Worm (Caenorhabditis elegans): ENCODE data around the gene spig-7.

The spig-7 gene

DNA sequence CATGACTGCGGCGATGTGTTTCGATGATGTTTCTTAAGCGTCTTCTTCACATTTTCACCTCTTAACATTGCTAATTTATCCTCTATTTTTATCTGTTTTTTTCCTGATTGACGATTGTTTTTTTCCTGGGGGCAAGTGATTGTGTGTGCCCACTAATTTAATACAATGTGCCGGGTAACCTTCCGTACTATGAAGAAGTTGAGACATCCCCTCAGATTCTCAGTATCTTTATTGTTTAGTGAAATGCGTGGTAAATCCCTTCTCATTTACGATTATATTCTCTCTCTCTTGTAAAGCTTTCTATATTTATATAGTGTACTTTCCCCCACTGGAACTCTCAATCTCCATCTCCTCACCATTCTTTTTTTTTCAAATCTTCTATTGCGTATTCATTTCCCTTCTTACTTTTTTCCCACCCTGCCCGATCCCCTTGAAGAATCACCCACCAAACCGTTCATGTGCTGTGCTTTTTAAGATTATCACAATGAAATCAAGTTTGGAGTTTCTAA is 18.2 kb upstream of the spig-7 start (continued):
- no peak for TF ChIP-seq lin-40 (tag; optimal IDR thresholded peaks at IDR 0.05)
- TF ChIP-seq tbp1 (GFP tag; optimal IDR thresholded peaks at IDR 0.05), result peak; percentile 23
- no peak for TF ChIP-seq ccch-3 (GFP tag; optimal IDR thresholded peaks at IDR 0.05)
- no peak for TF ChIP-seq rpc-1 (optimal IDR thresholded peaks at IDR 0.05)
- no peak for TF ChIP-seq rpc-1 (tag; optimal IDR thresholded peaks at IDR 0.05)
- TF ChIP-seq xnd-1 (tag; optimal IDR thresholded peaks at IDR 0.05), result no peak
- TF ChIP-seq unc-62 (GFP tag; optimal IDR thresholded peaks at IDR 0.05), result no peak
- no peak for TF ChIP-seq somi-1 (GFP tag; optimal IDR thresholded peaks at IDR 0.05)
- no peak for TF ChIP-seq egl-44 (GFP tag; IDR thresholded peaks at IDR 0.05)
- no peak for TF ChIP-seq nfyb-1 (GFP tag; IDR thresholded peaks at IDR 0.05)
- TF ChIP-seq ceh-100 (GFP tag; IDR thresholded peaks at IDR 0.05), result no peak
- no peak for TF ChIP-seq gei-17 (GFP tag; optimal IDR thresholded peaks at IDR 0.05)
- TF ChIP-seq nhr-80 (tag; optimal IDR thresholded peaks at IDR 0.05), result no peak
- TF ChIP-seq hmg-1.2 (GFP tag; IDR thresholded peaks at IDR 0.05), result no peak
- no peak for TF ChIP-seq let-607 (tag; optimal IDR thresholded peaks at IDR 0.05)
- TF ChIP-seq lin-35 (GFP tag; optimal IDR thresholded peaks at IDR 0.05), result peak in 1 of 3 experiments; percentile 26
- TF ChIP-seq ztf-25 (GFP tag; IDR thresholded peaks at IDR 0.05), result peak; percentile 59; the same call in 1 of the 2 replicates
- peak; percentile 71 for TF ChIP-seq athp-1 (tag; optimal IDR thresholded peaks at IDR 0.05)
- TF ChIP-seq ztf-22 (GFP tag; optimal IDR thresholded peaks at IDR 0.05), result no peak
- TF ChIP-seq F49E8.2 (tag; optimal IDR thresholded peaks at IDR 0.05; ENCODE audit: insufficient read depth), result peak; percentile 69
- TF ChIP-seq cebp-2 (GFP tag; IDR thresholded peaks at IDR 0.05), result no peak
- TF ChIP-seq die-1 (tag; optimal IDR thresholded peaks at IDR 0.05), result no peak
- no peak for TF ChIP-seq F37B4.10 (GFP tag; IDR thresholded peaks at IDR 0.05)
- peak; percentile 6 for TF ChIP-seq ztf-18 (tag; optimal IDR thresholded peaks at IDR 0.05)
- TF ChIP-seq F57C9.4 (tag; optimal IDR thresholded peaks at IDR 0.05), result no peak
- no peak for TF ChIP-seq B0261.1 (tag; optimal IDR thresholded peaks at IDR 0.05)
- no peak for TF ChIP-seq dpff-1 (tag; optimal IDR thresholded peaks at IDR 0.05)
- no peak for TF ChIP-seq aptf-3 (GFP tag; IDR thresholded peaks at IDR 0.05)
- no peak for TF ChIP-seq hlh-12 (tag; optimal IDR thresholded peaks at IDR 0.05)
- 0 out of 2 replicates have a peak, but pooled peaks have one; percentile 2 for TF ChIP-seq F39B2.1 (GFP tag; IDR thresholded peaks at IDR 0.05)
- no peak for TF ChIP-seq mxl-1 (tag; optimal IDR thresholded peaks at IDR 0.05)
- TF ChIP-seq B0336.3 (GFP tag; IDR thresholded peaks at IDR 0.05), result no peak
- TF ChIP-seq let-526 (GFP tag; IDR thresholded peaks at IDR 0.05), result no peak
- TF ChIP-seq ztf-3 (GFP tag; optimal IDR thresholded peaks at IDR 0.05), result no peak
- no peak for TF ChIP-seq ceh-91 (GFP tag; IDR thresholded peaks at IDR 0.05)
- no peak for TF ChIP-seq attf-5 (GFP tag; optimal IDR thresholded peaks at IDR 0.05)
- TF ChIP-seq ceh-40 (GFP tag; IDR thresholded peaks at IDR 0.05), result no peak
- no peak for TF ChIP-seq mel-28 (tag; optimal IDR thresholded peaks at IDR 0.05; ENCODE audit: borderline replicate concordance)
- no peak for TF ChIP-seq ZK185.1 (tag; optimal IDR thresholded peaks at IDR 0.05; ENCODE audit: poor library complexity, severe bottlenecking)
- TF ChIP-seq T26A5.8 (tag; optimal IDR thresholded peaks at IDR 0.05), result no peak
- no peak for TF ChIP-seq nhr-27 (tag; optimal IDR thresholded peaks at IDR 0.05)
- no peak for TF ChIP-seq hmg-20 (GFP tag; IDR thresholded peaks at IDR 0.05)
- no peak for TF ChIP-seq ceh-58 (GFP tag; IDR thresholded peaks at IDR 0.05)
- no peak for TF ChIP-seq ztf-28 (GFP tag; IDR thresholded peaks at IDR 0.05)
- no peak for TF ChIP-seq unc-130 (GFP tag; optimal IDR thresholded peaks at IDR 0.05)
- TF ChIP-seq nhr-90 (tag; optimal IDR thresholded peaks at IDR 0.05), result no peak
- no peak for TF ChIP-seq F10E7.11 (tag; optimal IDR thresholded peaks at IDR 0.05)
- no peak for TF ChIP-seq repo-1 (tag; optimal IDR thresholded peaks at IDR 0.05)

Data from whole organism, young adult.